Worm (Caenorhabditis elegans): ENCODE measurements around the gene affl-1.

ce11 chrIII:423875-424274 lies 16.2 kb upstream of the affl-1 start:
- TF ChIP-seq unc-62 (GFP tag; optimal IDR thresholded peaks at IDR 0.05) (no peak), nhr-237 (tag; optimal IDR thresholded peaks at IDR 0.05) (no peak), pha-4 (tag; optimal IDR thresholded peaks at IDR 0.05) (no peak), ham-2 (GFP tag; optimal IDR thresholded peaks at IDR 0.05) (no peak), lin-13 (tag; optimal IDR thresholded peaks at IDR 0.05) (no peak), nhr-12 (tag; optimal IDR thresholded peaks at IDR 0.05) (no peak), ztf-11 (tag; optimal IDR thresholded peaks at IDR 0.05) (no peak), unc-39 (tag; optimal IDR thresholded peaks at IDR 0.05) (no peak), snpc-4 (tag; optimal IDR thresholded peaks at IDR 0.05) (no peak), cnd-1 (tag; optimal IDR thresholded peaks at IDR 0.05) (no peak), ces-1 (GFP tag; optimal IDR thresholded peaks at IDR 0.05) (no peak), nhr-2 (tag; optimal IDR thresholded peaks at IDR 0.05) (no peak), nhr-76 (tag; optimal IDR thresholded peaks at IDR 0.05) (no peak)

All from whole organism, mixed stage, embryonic.